Fruit fly (Drosophila melanogaster) whole organism, embryonic: Measurements from ENCODE around the gene CG34057.

Experiments used
- CG1024 ChIP-seq: fragments of 200-800 bp; sonication (Bioruptor generic); IDR thresholded peaks from 2 replicates; pipeline ENCODE4 v1.3.6; 2022; ENCODE audit warnings: missing biosample characterization, missing genetic modification characterization
- CG10462 ChIP-seq: fragments of 200-800 bp; sonication (Bioruptor generic); optimal IDR thresholded peaks from 2 replicates; lab custom pipeline; 2016; ENCODE audit warnings: missing biosample characterization, missing genetic modification characterization
- CG10959 ChIP-seq: fragments of 200-800 bp; sonication (Bioruptor generic); IDR thresholded peaks from 2 replicates; pipeline ENCODE4 v1.3.6; 2022; ENCODE audit warnings: missing biosample characterization, missing genetic modification characterization
- CG11504 ChIP-seq: fragments of 200-800 bp; sonication (Bioruptor generic); optimal IDR thresholded peaks from 3 replicates; lab custom pipeline; 2019; ENCODE audit warnings: missing biosample characterization, mild to moderate bottlenecking, missing genetic modification characterization, moderate library complexity
- CG11695 ChIP-seq: fragments of 200-800 bp; sonication (Bioruptor generic); IDR thresholded peaks from 3 replicates; pipeline ENCODE4 v1.3.6; 2022; ENCODE audit warnings: missing biosample characterization, missing genetic modification characterization
- CG14965 ChIP-seq: fragments of 200-800 bp; sonication (Bioruptor generic); optimal IDR thresholded peaks from 2 replicates; lab custom pipeline; 2016; ENCODE audit warnings: missing biosample characterization, missing genetic modification characterization, borderline replicate concordance
- CG16813 ChIP-seq: fragments of 200-800 bp; sonication (Bioruptor generic); IDR thresholded peaks from 3 replicates; pipeline ENCODE4 v1.3.6; 2022; ENCODE audit warnings: missing biosample characterization, missing genetic modification characterization; ENCODE audit not compliant: partially characterized antibody
- CG17328 ChIP-seq: fragments of 200-800 bp; sonication (Bioruptor generic); IDR thresholded peaks from 2 replicates; pipeline ENCODE4 v1.3.6; 2022; ENCODE audit warnings: missing biosample characterization, missing genetic modification characterization
- CG18764 ChIP-seq: fragments of 200-800 bp; sonication (Bioruptor generic); optimal IDR thresholded peaks from 3 replicates; lab custom pipeline; 2016; ENCODE audit warnings: missing biosample characterization, missing genetic modification characterization
- CG2202 ChIP-seq: fragments of 200-800 bp; sonication (Bioruptor generic); optimal IDR thresholded peaks from 2 replicates; lab custom pipeline; 2018; ENCODE audit warnings: missing biosample characterization, mild to moderate bottlenecking, missing genetic modification characterization
- CG2712 ChIP-seq: fragments of 200-800 bp; optimal IDR thresholded peaks from 3 replicates; lab custom pipeline; 2019; ENCODE audit warnings: missing biosample characterization, mild to moderate bottlenecking, missing genetic modification characterization, moderate library complexity
- CG30403 ChIP-seq: fragments of 200-800 bp; sonication (Bioruptor generic); optimal IDR thresholded peaks from 3 replicates; lab custom pipeline; 2016; ENCODE audit warnings: missing biosample characterization, missing genetic modification characterization
- CG31365 ChIP-seq: fragments of 200-800 bp; sonication (Bioruptor generic); optimal IDR thresholded peaks from 2 replicates; lab custom pipeline; 2018; ENCODE audit warnings: missing biosample characterization, mild to moderate bottlenecking, missing genetic modification characterization
- CG43689 ChIP-seq: fragments of 200-800 bp; sonication (Bioruptor generic); IDR thresholded peaks from 2 replicates; pipeline ENCODE4 v1.3.6; 2022; ENCODE audit warnings: missing biosample characterization, missing genetic modification characterization
- CG6765 ChIP-seq: fragments of 200-800 bp; sonication (Bioruptor generic); optimal IDR thresholded peaks from 3 replicates; lab custom pipeline; 2017; ENCODE audit warnings: missing biosample characterization, mild to moderate bottlenecking, missing genetic modification characterization
- CG7372 ChIP-seq: fragments of 200-800 bp; sonication (Bioruptor generic); IDR thresholded peaks from 2 replicates; pipeline ENCODE4 v1.3.6; 2022; ENCODE audit warnings: missing biosample characterization, missing genetic modification characterization
- CG8359 ChIP-seq: fragments of 200-800 bp; sonication (Bioruptor generic); optimal IDR thresholded peaks from 2 replicates; lab custom pipeline; 2017; ENCODE audit warnings: missing biosample characterization, mild to moderate bottlenecking, missing genetic modification characterization, borderline replicate concordance
- CG8388 ChIP-seq: fragments of 200-800 bp; sonication (Bioruptor generic); optimal IDR thresholded peaks from 2 replicates; lab custom pipeline; 2019; ENCODE audit warnings: missing biosample characterization, mild to moderate bottlenecking, missing genetic modification characterization, moderate library complexity
- CG8924 ChIP-seq: fragments of 200-800 bp; optimal IDR thresholded peaks from 3 replicates; lab custom pipeline; 2019; ENCODE audit warnings: missing biosample characterization, mild to moderate bottlenecking, missing genetic modification characterization, moderate library complexity
- Chrac-16 ChIP-seq: fragments of 200-800 bp; sonication (Bioruptor generic); optimal IDR thresholded peaks from 3 replicates; lab custom pipeline; 2016; ENCODE audit warnings: missing biosample characterization, missing genetic modification characterization
- CoRest ChIP-seq: fragments of 200-800 bp; sonication (Bioruptor generic); optimal IDR thresholded peaks from 3 replicates; lab custom pipeline; 2018; ENCODE audit warnings: missing biosample characterization, mild to moderate bottlenecking, missing genetic modification characterization, moderate library complexity
- D19A ChIP-seq: fragments of 200-800 bp; optimal IDR thresholded peaks from 3 replicates; lab custom pipeline; 2019; ENCODE audit warnings: missing biosample characterization, mild to moderate bottlenecking, missing genetic modification characterization, moderate library complexity
- Hr51 ChIP-seq, 2 experiments: fragments of 200-800 bp; sonication (Bioruptor generic); optimal IDR thresholded peaks; 2 replicates in 1 of 2; 3 replicates in 1 of 2; lab custom pipeline; 2016 to 2018; ENCODE audit warnings: missing biosample characterization in 2 of 2, missing genetic modification characterization in 2 of 2, mild to moderate bottlenecking in 1 of 2, moderate library complexity in 1 of 2
- Max ChIP-seq: fragments of 200-800 bp; sonication (Bioruptor generic); optimal IDR thresholded peaks from 2 replicates; lab custom pipeline; 2016; ENCODE audit warnings: missing biosample characterization, mild to moderate bottlenecking, missing genetic modification characterization
- Spps ChIP-seq: fragments of 200-800 bp; sonication (Bioruptor generic); optimal IDR thresholded peaks from 2 replicates; lab custom pipeline; 2018; ENCODE audit warnings: missing biosample characterization, mild to moderate bottlenecking, missing genetic modification characterization
- Vsx1 ChIP-seq: fragments of 200-800 bp; sonication (Bioruptor generic); optimal IDR thresholded peaks from 2 replicates; lab custom pipeline; 2017; ENCODE audit warnings: missing biosample characterization, mild to moderate bottlenecking, missing genetic modification characterization, missing genetic modification reagents
- ato ChIP-seq: fragments of 200-800 bp; sonication (Bioruptor generic); IDR thresholded peaks from 2 replicates; pipeline ENCODE4 v1.3.6; 2022; ENCODE audit warnings: missing biosample characterization, missing genetic modification characterization; ENCODE audit not compliant: partially characterized antibody
- bsh ChIP-seq, 2 experiments: fragments of 200-800 bp; sonication (Bioruptor generic); optimal IDR thresholded peaks; 2 replicates each; lab custom pipeline; 2017 to 2018; ENCODE audit warnings: mild to moderate bottlenecking in 2 of 2, missing biosample characterization in 2 of 2, missing genetic modification characterization in 2 of 2, moderate library complexity in 1 of 2
- chinmo ChIP-seq: fragments of 200-800 bp; sonication (Bioruptor generic); IDR thresholded peaks from 4 replicates; pipeline ENCODE4 v1.3.6; 2022; ENCODE audit warnings: missing biosample characterization, missing genetic modification characterization; ENCODE audit not compliant: partially characterized antibody
- dmrt11E ChIP-seq: fragments of 200-800 bp; sonication (Bioruptor generic); optimal IDR thresholded peaks from 3 replicates; lab custom pipeline; 2018; ENCODE audit warnings: missing biosample characterization, mild to moderate bottlenecking, missing genetic modification characterization, moderate library complexity
- fru ChIP-seq: fragments of >200 bp; optimal IDR thresholded peaks from 2 replicates; lab custom pipeline; 2017
- gt ChIP-seq: fragments of 200-800 bp; sonication (Bioruptor generic); IDR thresholded peaks from 2 replicates; pipeline ENCODE4 v1.3.6; 2022; ENCODE audit warnings: missing biosample characterization, missing genetic modification characterization
- hb ChIP-seq: fragments of 200-800 bp; sonication (Bioruptor generic); IDR thresholded peaks from 3 replicates; pipeline ENCODE4 v1.3.6; 2022; ENCODE audit warnings: missing biosample characterization, missing genetic modification characterization; ENCODE audit not compliant: partially characterized antibody
- hbn ChIP-seq: fragments of 200-800 bp; sonication (Bioruptor generic); IDR thresholded peaks from 2 replicates; pipeline ENCODE4 v1.3.6; 2022; ENCODE audit warnings: missing biosample characterization, missing genetic modification characterization; ENCODE audit not compliant: partially characterized antibody
- hkb ChIP-seq, 2 experiments: fragments of 200-800 bp in 1 of 2; fragments of >200 bp in 1 of 2; sonication (Bioruptor generic) in 1 of 2; IDR thresholded peaks in 1 of 2; optimal IDR thresholded peaks in 1 of 2; 2 replicates each; pipeline versions ENCODE4 v1.3.6 to Lab custom; 2017 to 2022; ENCODE audit warnings: missing biosample characterization in 1 of 2, missing genetic modification characterization in 1 of 2
- lab ChIP-seq: fragments of 200-800 bp; sonication (Bioruptor generic); optimal IDR thresholded peaks from 3 replicates; lab custom pipeline; 2017; ENCODE audit warnings: missing biosample characterization, missing genetic modification characterization, mild to moderate bottlenecking, moderate library complexity, missing genetic modification reagents
- lilli ChIP-seq: fragments of 200-800 bp; sonication (Bioruptor generic); optimal IDR thresholded peaks from 3 replicates; lab custom pipeline; 2016; ENCODE audit warnings: missing biosample characterization, missing genetic modification characterization
- mld ChIP-seq: fragments of 200-800 bp; sonication (Bioruptor generic); IDR thresholded peaks from 3 replicates; pipeline ENCODE4 v1.3.6; 2022; ENCODE audit warnings: missing biosample characterization, missing genetic modification characterization; ENCODE audit not compliant: partially characterized antibody
- nmo ChIP-seq: fragments of 200-800 bp; sonication (Bioruptor generic); optimal IDR thresholded peaks from 2 replicates; lab custom pipeline; 2018; ENCODE audit warnings: missing biosample characterization, mild to moderate bottlenecking, missing genetic modification characterization, moderate library complexity
- org-1 ChIP-seq: fragments of 200-800 bp; sonication (Bioruptor generic); optimal IDR thresholded peaks from 2 replicates; lab custom pipeline; 2017; ENCODE audit warnings: missing biosample characterization, missing genetic modification characterization
- phol ChIP-seq: fragments of 200-800 bp; sonication (Bioruptor generic); optimal IDR thresholded peaks from 3 replicates; lab custom pipeline; 2018; ENCODE audit warnings: missing biosample characterization, mild to moderate bottlenecking, missing genetic modification characterization, moderate library complexity
- ro ChIP-seq: fragments of 200-800 bp; sonication (Bioruptor generic); IDR thresholded peaks from 2 replicates; pipeline ENCODE4 v1.3.6; 2022; ENCODE audit warnings: missing biosample characterization, missing genetic modification characterization
- row ChIP-seq: fragments of 200-800 bp; sonication (Bioruptor generic); IDR thresholded peaks from 3 replicates; pipeline ENCODE4 v1.3.6; 2022; ENCODE audit warnings: missing biosample characterization, missing genetic modification characterization
- sd ChIP-seq: fragments of 200-800 bp; sonication (Bioruptor generic); optimal IDR thresholded peaks from 3 replicates; lab custom pipeline; 2018; ENCODE audit warnings: missing biosample characterization, mild to moderate bottlenecking, missing genetic modification characterization, moderate library complexity
- sens-2 ChIP-seq: fragments of 200-800 bp; sonication (Bioruptor generic); IDR thresholded peaks from 2 replicates; pipeline ENCODE4 v1.3.6; 2022; ENCODE audit warnings: missing biosample characterization, missing genetic modification characterization
- tap ChIP-seq: fragments of 200-800 bp; optimal IDR thresholded peaks from 3 replicates; lab custom pipeline; 2019; ENCODE audit warnings: missing biosample characterization, mild to moderate bottlenecking, missing genetic modification characterization, moderate library complexity
- trh ChIP-seq: fragments of 200-800 bp; sonication (Bioruptor generic); optimal IDR thresholded peaks from 2 replicates; lab custom pipeline; 2016; ENCODE audit warnings: missing biosample characterization, missing genetic modification characterization
- wor ChIP-seq: fragments of 200-800 bp; sonication (Bioruptor generic); IDR thresholded peaks from 2 replicates; pipeline ENCODE4 v1.3.6; 2022; ENCODE audit warnings: missing biosample characterization, missing genetic modification characterization

CG34057 gene

DNA sequence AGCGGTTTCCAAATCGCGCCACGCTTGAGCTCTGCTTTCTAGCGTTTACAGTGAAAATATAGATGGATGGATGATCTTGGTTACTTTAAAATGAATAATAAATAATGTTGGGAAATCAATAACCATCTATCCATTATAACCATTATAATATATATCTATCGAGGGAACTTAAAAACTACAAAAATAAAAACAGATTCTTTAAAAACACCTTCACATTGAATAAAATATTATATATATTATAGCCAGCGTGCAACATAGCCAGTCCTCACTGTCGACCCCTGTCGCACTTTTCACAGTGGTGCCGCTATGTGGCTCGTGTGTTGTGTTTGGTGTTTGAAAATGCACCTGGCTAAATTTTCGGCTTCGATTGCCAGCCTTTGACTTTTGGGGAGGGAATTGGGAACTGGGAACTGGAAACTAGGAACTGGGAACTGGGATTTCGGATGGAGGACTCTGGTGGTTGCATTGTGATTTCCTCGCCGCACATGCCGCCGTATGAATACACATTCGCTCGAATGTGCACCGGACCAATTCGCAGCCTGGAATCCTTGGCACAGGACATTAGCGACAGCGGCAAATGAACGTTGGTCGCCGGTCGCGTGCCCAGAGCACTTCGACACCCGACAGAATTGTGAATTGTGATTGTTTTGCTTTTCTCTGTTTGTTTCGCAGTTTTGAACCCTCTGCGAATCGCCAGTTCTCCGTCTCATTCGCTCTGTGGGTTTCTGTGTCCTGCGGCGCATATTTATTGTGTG lies 8.0 kb downstream of the CG34057 start (continued):
- no peak; the same call in 1 of the 2 replicates for TF ChIP-seq CG1024 (GFP tag; lab: Robert Waterston, UW)
- TF ChIP-seq CG43689: no peak
- peak in 1 of 2 experiments; percentile 69 for TF ChIP-seq bsh (GFP tag; optimal IDR thresholded peaks at IDR 0.05; lab: Kevin White, UChicago)
- TF ChIP-seq CG8359 (GFP tag; lab: Kevin White, UChicago): peak; percentile 33
- no peak for TF ChIP-seq ro (GFP tag; lab: Robert Waterston, UW)
- TF ChIP-seq CG2712 (tag; lab: Kevin White, UChicago): peak; percentile 79
- TF ChIP-seq tap: peak; percentile 33
- no peak for TF ChIP-seq hbn (GFP tag; lab: Robert Waterston, UW)
- no peak for TF ChIP-seq lab
- peak; percentile 44 for TF ChIP-seq CG8924 (tag; lab: Kevin White, UChicago)
- TF ChIP-seq org-1: no peak
- TF ChIP-seq Vsx1 (GFP tag; lab: Kevin White, UChicago): no peak
- TF ChIP-seq CG14965 (GFP tag; lab: Kevin White, UChicago): no peak
- TF ChIP-seq CG16813: no peak
- TF ChIP-seq CG30403 (GFP tag; lab: Kevin White, UChicago): no peak
- no peak for TF ChIP-seq Max
- TF ChIP-seq CG10462 (GFP tag; lab: Kevin White, UChicago): no peak
- peak; percentile 40 for TF ChIP-seq CG2202 (tag; lab: Kevin White, UChicago)
- TF ChIP-seq trh (GFP tag; lab: Kevin White, UChicago): peak; percentile 4
- no peak for TF ChIP-seq chinmo
- TF ChIP-seq lilli (GFP tag; lab: Kevin White, UChicago): no peak
- TF ChIP-seq CG18764 (GFP tag; lab: Kevin White, UChicago): no peak
- TF ChIP-seq CG31365 (tag; lab: Kevin White, UChicago): no peak
- no peak for TF ChIP-seq fru (lab: Kevin White, UChicago)
- TF ChIP-seq phol: peak; percentile 63
- no peak for TF ChIP-seq sens-2 (GFP tag; lab: Robert Waterston, UW)
- no peak for TF ChIP-seq CG6765
- peak; percentile 51; the same call in 1 of the 2 replicates for TF ChIP-seq CG17328 (GFP tag; lab: Robert Waterston, UW)
- peak; percentile 65 for TF ChIP-seq CG11504 (tag; lab: Kevin White, UChicago)
- 0 out of 3 replicates have a peak, but pooled peaks have one; percentile 40 for TF ChIP-seq CG11695 (GFP tag; lab: Robert Waterston, UW)
- no peak for TF ChIP-seq mld (GFP tag; lab: Robert Waterston, UW)
- TF ChIP-seq Hr51 (GFP tag; optimal IDR thresholded peaks at IDR 0.05; lab: Kevin White, UChicago): peak in 1 of 2 experiments; percentile 52
- peak; percentile 31 for TF ChIP-seq CoRest (tag; lab: Kevin White, UChicago)
- 0 out of 2 replicates have a peak, but pooled peaks have one; percentile 36 for TF ChIP-seq CG10959
- TF ChIP-seq Chrac-16 (GFP tag; lab: Kevin White, UChicago): peak; percentile 10
- no peak for TF ChIP-seq CG7372 (GFP tag; lab: Robert Waterston, UW)
- peak; percentile 36 for TF ChIP-seq D19A (tag; lab: Kevin White, UChicago)
- TF ChIP-seq sd (tag; lab: Kevin White, UChicago): no peak
- no peak for TF ChIP-seq gt (GFP tag; lab: Robert Waterston, UW)
- TF ChIP-seq Spps: peak; percentile 22
- TF ChIP-seq dmrt11E: peak; percentile 75
- TF ChIP-seq row (GFP tag; lab: Robert Waterston, UW): peak; percentile 82
- TF ChIP-seq ato (GFP tag; lab: Robert Waterston, UW): no peak
- peak; percentile 59 for TF ChIP-seq CG8388 (GFP tag; lab: Kevin White, UChicago)
- no peak for TF ChIP-seq hb (GFP tag; lab: Robert Waterston, UW)
- no peak for TF ChIP-seq hkb (optimal IDR thresholded peaks at IDR 0.05; lab: Kevin White, UChicago)
- peak; percentile 47 for TF ChIP-seq hkb (GFP tag; IDR thresholded peaks at IDR 0.05; lab: Robert Waterston, UW)
- TF ChIP-seq nmo (GFP tag; lab: Kevin White, UChicago): peak; percentile 39
- TF ChIP-seq wor (GFP tag; lab: Robert Waterston, UW): 0 out of 2 replicates have a peak, but pooled peaks have one; percentile 27
